Worm (Caenorhabditis elegans): Measurements from ENCODE around the gene F53F8.4.

The F53F8.4 gene

ce11 chrV:20660025-20660424, 31.5 kb downstream of the F53F8.4 start, which contains the start of gene W01F3.2:
Gene W01F3.2, plus strand, starts transcription at chrV:20660325.
- TF ChIP-seq fos-1 (tag; optimal IDR thresholded peaks at IDR 0.05) (peak; percentile 17), ceh-82 (tag; optimal IDR thresholded peaks at IDR 0.05) (no peak), crh-2 (tag; optimal IDR thresholded peaks at IDR 0.05) (peak; percentile 12)

ce11 chrV:20656626-20657025, 34.9 kb downstream of the F53F8.4 start:
- TF ChIP-seq Y55F3AM.14 (GFP tag; optimal IDR thresholded peaks at IDR 0.05): no peak
- TF ChIP-seq nhr-237 (tag; optimal IDR thresholded peaks at IDR 0.05): no peak
- TF ChIP-seq egl-27 (tag; optimal IDR thresholded peaks at IDR 0.05): no peak
- no peak for TF ChIP-seq ztf-4 (tag; optimal IDR thresholded peaks at IDR 0.05)
- no peak for TF ChIP-seq mab-5 (tag; optimal IDR thresholded peaks at IDR 0.05)
- no peak for TF ChIP-seq snpc-4 (tag; optimal IDR thresholded peaks at IDR 0.05)

ce11 chrV:20655174-20655573, 36.3 kb downstream of the F53F8.4 start:
- no peak for TF ChIP-seq snpc-4 (tag; optimal IDR thresholded peaks at IDR 0.05)
- no peak for TF ChIP-seq unc-39 (tag; optimal IDR thresholded peaks at IDR 0.05)
- TF ChIP-seq sma-3 (GFP tag; optimal IDR thresholded peaks at IDR 0.05): no peak
- no peak for TF ChIP-seq alr-1 (tag; optimal IDR thresholded peaks at IDR 0.05)
- TF ChIP-seq ama-1 (optimal IDR thresholded peaks at IDR 0.05): no peak

- TF ChIP-seq sma-9 (GFP tag; optimal IDR thresholded peaks at IDR 0.05) (no peak), sma-9 (tag; optimal IDR thresholded peaks at IDR 0.05) (no peak), ztf-11 (tag; optimal IDR thresholded peaks at IDR 0.05) (no peak), fos-1 (tag; optimal IDR thresholded peaks at IDR 0.05) (no peak), unc-55 (GFP tag; optimal IDR thresholded peaks at IDR 0.05) (no peak), snpc-4 (tag; optimal IDR thresholded peaks at IDR 0.05) (no peak), nhr-6 (tag; optimal IDR thresholded peaks at IDR 0.05) (no peak), peb-1 (tag; optimal IDR thresholded peaks at IDR 0.05) (no peak), nhr-237 (tag; optimal IDR thresholded peaks at IDR 0.05) (no peak), zag-1 (tag; optimal IDR thresholded peaks at IDR 0.05) (no peak), elt-3 (tag; optimal IDR thresholded peaks at IDR 0.05) (no peak), lin-13 (GFP tag; optimal IDR thresholded peaks at IDR 0.05) (no peak), mbf-1 (tag; optimal IDR thresholded peaks at IDR 0.05) (no peak), sem-4 (tag; optimal IDR thresholded peaks at IDR 0.05) (no peak), mab-5 (tag; optimal IDR thresholded peaks at IDR 0.05) (no peak), sma-3 (GFP tag; optimal IDR thresholded peaks at IDR 0.05) (no peak)
Measured at ce11 chrV:20654350-20654749, 37.1 kb downstream of the F53F8.4 start, which contains the start of gene mnr-1. Gene mnr-1, plus strand, starts transcription at chrV:20654650.

ce11 chrV:20651923-20652322, 39.6 kb downstream of the F53F8.4 start:
- no peak for TF ChIP-seq nhr-77 (tag; optimal IDR thresholded peaks at IDR 0.05)
- TF ChIP-seq aly-2 (tag; optimal IDR thresholded peaks at IDR 0.05): no peak
- no peak for TF ChIP-seq unc-55 (GFP tag; optimal IDR thresholded peaks at IDR 0.05)

- no peak for TF ChIP-seq crh-2 (tag; optimal IDR thresholded peaks at IDR 0.05)
- no peak for TF ChIP-seq snpc-4 (tag; optimal IDR thresholded peaks at IDR 0.05)
- no peak for TF ChIP-seq Y55F3AM.14 (GFP tag; optimal IDR thresholded peaks at IDR 0.05)
- TF ChIP-seq unc-62 (GFP tag; optimal IDR thresholded peaks at IDR 0.05): no peak
- no peak for TF ChIP-seq nhr-237 (tag; optimal IDR thresholded peaks at IDR 0.05)
- no peak for TF ChIP-seq lin-39 (tag; optimal IDR thresholded peaks at IDR 0.05)
- no peak for TF ChIP-seq nhr-6 (tag; optimal IDR thresholded peaks at IDR 0.05)
- no peak for TF ChIP-seq C34F6.9 (tag; optimal IDR thresholded peaks at IDR 0.05)
- no peak for TF ChIP-seq ama-1 (optimal IDR thresholded peaks at IDR 0.05)
- TF ChIP-seq lsy-2 (tag; optimal IDR thresholded peaks at IDR 0.05): no peak
Measured at ce11 chrV:20648868-20649267, 42.6 kb downstream of the F53F8.4 start.

ce11 chrV:20645479-20645878, 46.0 kb downstream of the F53F8.4 start:
- no peak for TF ChIP-seq sem-4 (tag; optimal IDR thresholded peaks at IDR 0.05)
- no peak for TF ChIP-seq ztf-1 (GFP tag; conservative IDR thresholded peaks at IDR 0.05)
- no peak for TF ChIP-seq gmeb-1 (tag; optimal IDR thresholded peaks at IDR 0.05)
- TF ChIP-seq nhr-77 (tag; optimal IDR thresholded peaks at IDR 0.05): no peak
- TF ChIP-seq Y55F3AM.14 (GFP tag; optimal IDR thresholded peaks at IDR 0.05): no peak
- TF ChIP-seq nhr-12 (tag; optimal IDR thresholded peaks at IDR 0.05): no peak
